Worm (Caenorhabditis elegans) whole organism, late embryonic: ENCODE results near the gene sup-9.

Experiments
- ama-1 ChIP-seq: fragments of 150-350 bp; optimal IDR thresholded peaks from 2 replicates; lab custom pipeline; 2014
- ceh-30 ChIP-seq: fragments of 150-350 bp; optimal IDR thresholded peaks from 2 replicates; lab custom pipeline; 2014; ENCODE audit warnings: missing biosample characterization, missing genetic modification characterization
- ceh-34 ChIP-seq: sonication (generic microtip); optimal IDR thresholded peaks from 2 replicates; lab custom pipeline; 2016; ENCODE audit warnings: mild to moderate bottlenecking, missing genetic modification characterization, missing compliant biosample characterization
- dve-1 ChIP-seq: sonication (generic microtip); optimal IDR thresholded peaks from 2 replicates; lab custom pipeline; 2017; ENCODE audit warnings: antibody characterized with exemption, mild to moderate bottlenecking, missing genetic modification characterization, missing compliant biosample characterization
- hlh-30 ChIP-seq: sonication (generic microtip); optimal IDR thresholded peaks from 2 replicates; lab custom pipeline; 2017; ENCODE audit warnings: antibody characterized with exemption, missing genetic modification characterization, missing compliant biosample characterization; ENCODE audit not compliant: insufficient read depth
- unc-55 ChIP-seq: sonication (generic microtip); optimal IDR thresholded peaks from 2 replicates; lab custom pipeline; 2017; ENCODE audit warnings: missing biosample characterization, missing genetic modification reagents, missing genetic modification characterization

- no peak for TF ChIP-seq dve-1 (tag; lab: Kevin White, UChicago)
- TF ChIP-seq ceh-34 = no peak
- no peak for TF ChIP-seq ceh-30 (tag; lab: Kevin White, UChicago)
- TF ChIP-seq ama-1 (lab: Kevin White, UChicago) = no peak
- TF ChIP-seq hlh-30 = no peak
- TF ChIP-seq unc-55 (GFP tag; lab: Kevin White, UChicago) = no peak
Measured at ce11 chrII:2709942-2710341, 23.1 kb upstream of the sup-9 start, which contains the start of gene T05A8.1.
